Worm (Caenorhabditis elegans) whole organism, midembryonic: ENCODE measurements around the gene nlp-57.

ENCODE experiments used
- flt-1 ChIP-seq: fragments of 200-800 bp; sonication (Bioruptor generic); IDR thresholded peaks from 2 replicates; pipeline ENCODE4 v1.3.6; 2022; ENCODE audit warnings: missing genetic modification characterization, missing compliant biosample characterization
- klf-2 ChIP-seq: fragments of 200-800 bp; sonication (Bioruptor generic); conservative IDR thresholded peaks from 2 replicates; pipeline ENCODE4 v1.3.6; 2022; ENCODE audit warnings: missing genetic modification reagents, missing genetic modification characterization, missing compliant biosample characterization
- tab-1 ChIP-seq: fragments of 200-800 bp; sonication (Bioruptor generic); IDR thresholded peaks from 2 replicates; pipeline ENCODE4 v1.3.6; 2022; ENCODE audit warnings: missing genetic modification characterization, missing compliant biosample characterization

DNA sequence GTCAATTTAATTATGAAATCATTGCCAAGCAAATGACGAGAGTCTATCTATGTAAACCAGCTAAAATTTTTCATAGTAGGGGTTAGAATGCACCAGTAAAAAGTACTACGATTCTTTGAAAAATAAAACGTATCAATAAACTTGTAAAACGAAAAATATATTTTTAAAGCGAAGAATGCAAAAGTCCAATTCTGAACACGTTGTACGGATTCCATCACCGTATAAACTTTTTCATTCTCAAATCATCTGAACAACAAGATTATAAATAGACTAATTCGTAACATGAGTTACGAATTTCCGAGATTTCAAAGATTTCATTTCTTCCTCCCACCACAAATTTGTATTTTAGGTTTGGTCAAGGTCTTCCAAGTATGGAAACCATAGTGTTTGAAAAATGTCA lies at the start of gene nlp-57:
- TF ChIP-seq flt-1 (GFP tag; lab: Robert Waterston, UW) (no peak), klf-2 (GFP tag; lab: Robert Waterston, UW) (no peak), tab-1 (GFP tag; lab: Robert Waterston, UW) (no peak)
